Worm (Caenorhabditis elegans) whole organism, L3 larva: ENCODE data around the gene T05A7.3.
A peak's percentile ranks its signal among the peaks of the same experiment; 100 is the strongest.

ENCODE experiments used
- R02D3.7 ChIP-seq: fragments of 150-350 bp; optimal IDR thresholded peaks from 2 replicates; lab custom pipeline; 2014; ENCODE audit warnings: missing biosample characterization, missing genetic modification characterization
- ZK546.5 ChIP-seq: sonication (generic microtip); optimal IDR thresholded peaks from 2 replicates; lab custom pipeline; 2017; ENCODE audit warnings: missing biosample characterization, missing genetic modification characterization
- aly-2 ChIP-seq: fragments of 150-350 bp; optimal IDR thresholded peaks from 2 replicates; lab custom pipeline; 2014; ENCODE audit warnings: missing biosample characterization, missing genetic modification characterization
- ama-1 ChIP-seq: fragments of 150-350 bp; optimal IDR thresholded peaks from 2 replicates; lab custom pipeline; 2018
- ceh-16 ChIP-seq: sonication (generic microtip); optimal IDR thresholded peaks from 2 replicates; lab custom pipeline; 2017; ENCODE audit warnings: missing biosample characterization, missing genetic modification characterization
- ceh-28 ChIP-seq: fragments of 150-350 bp; optimal IDR thresholded peaks from 2 replicates; lab custom pipeline; 2014; ENCODE audit warnings: missing biosample characterization, missing genetic modification reagents, missing genetic modification characterization
- ceh-82 ChIP-seq: fragments of 150-350 bp; optimal IDR thresholded peaks from 2 replicates; lab custom pipeline; 2014; ENCODE audit warnings: missing biosample characterization, missing genetic modification characterization
- ceh-9 ChIP-seq: sonication (generic microtip); optimal IDR thresholded peaks from 2 replicates; lab custom pipeline; 2018; ENCODE audit warnings: missing biosample characterization, missing genetic modification characterization
- daf-12 ChIP-seq: fragments of 150-350 bp; optimal IDR thresholded peaks from 2 replicates; lab custom pipeline; 2014; ENCODE audit warnings: missing biosample characterization, missing genetic modification reagents, missing genetic modification characterization
- egl-27 ChIP-seq: sonication (generic microtip); optimal IDR thresholded peaks from 4 replicates; lab custom pipeline; 2017; ENCODE audit warnings: missing biosample characterization, missing genetic modification reagents, missing genetic modification characterization
- egl-5 ChIP-seq: fragments of 150-350 bp; optimal IDR thresholded peaks from 2 replicates; lab custom pipeline; 2017; ENCODE audit warnings: missing biosample characterization, missing genetic modification reagents, missing genetic modification characterization, inconsistent platforms
- elt-1 ChIP-seq: fragments of 150-350 bp; optimal IDR thresholded peaks from 2 replicates; lab custom pipeline; 2014; ENCODE audit warnings: missing biosample characterization, missing genetic modification characterization
- elt-2 ChIP-seq: sonication (generic microtip); optimal IDR thresholded peaks from 2 replicates; lab custom pipeline; 2016; ENCODE audit warnings: missing genetic modification reagents, mild to moderate bottlenecking, missing genetic modification characterization, missing compliant biosample characterization
- elt-3 ChIP-seq, 3 experiments: fragments of 150-350 bp in 1 of 3; sonication (generic microtip) in 2 of 3; optimal IDR thresholded peaks; 2 replicates in 2 of 3; 4 replicates in 1 of 3; lab custom pipeline; 2014 to 2017; ENCODE audit warnings: missing biosample characterization in 3 of 3, missing genetic modification characterization in 3 of 3
- eor-1 ChIP-seq, 2 experiments: fragments of 150-350 bp; optimal IDR thresholded peaks; 2 replicates each; lab custom pipeline; 2014 to 2018; ENCODE audit warnings: missing biosample characterization in 2 of 2, missing genetic modification characterization in 2 of 2
- fkh-10 ChIP-seq: sonication (generic microtip); optimal IDR thresholded peaks from 2 replicates; lab custom pipeline; 2017; ENCODE audit warnings: missing biosample characterization, missing genetic modification reagents, missing genetic modification characterization
- fkh-2 ChIP-seq: fragments of 150-350 bp; optimal IDR thresholded peaks from 2 replicates; lab custom pipeline; 2014; ENCODE audit warnings: missing biosample characterization, missing genetic modification reagents, missing genetic modification characterization
- fos-1 ChIP-seq: fragments of 150-350 bp; optimal IDR thresholded peaks from 2 replicates; lab custom pipeline; 2014; ENCODE audit warnings: missing biosample characterization, missing genetic modification characterization
- hmg-11 ChIP-seq: sonication (generic microtip); optimal IDR thresholded peaks from 2 replicates; lab custom pipeline; 2016; ENCODE audit warnings: missing genetic modification characterization, missing compliant biosample characterization
- lin-15B ChIP-seq: fragments of 150-350 bp; optimal IDR thresholded peaks from 2 replicates; lab custom pipeline; 2014; ENCODE audit warnings: missing biosample characterization, missing genetic modification characterization
- lin-39 ChIP-seq: fragments of 150-350 bp; optimal IDR thresholded peaks from 2 replicates; lab custom pipeline; 2018; ENCODE audit warnings: missing biosample characterization, missing genetic modification reagents, missing genetic modification characterization
- lsy-12 ChIP-seq: sonication (generic microtip); optimal IDR thresholded peaks from 2 replicates; lab custom pipeline; 2016; ENCODE audit warnings: mild to moderate bottlenecking, missing genetic modification characterization, missing compliant biosample characterization
- mdl-1 ChIP-seq: fragments of 150-350 bp; optimal IDR thresholded peaks from 2 replicates; lab custom pipeline; 2014; ENCODE audit warnings: missing biosample characterization, missing genetic modification characterization
- mml-1 ChIP-seq: fragments of 150-350 bp; sonication (generic microtip); optimal IDR thresholded peaks from 3 replicates; lab custom pipeline; 2014; ENCODE audit warnings: missing biosample characterization, missing genetic modification characterization
- nfya-1 ChIP-seq: sonication (generic microtip); optimal IDR thresholded peaks from 2 replicates; lab custom pipeline; 2017; ENCODE audit warnings: missing genetic modification characterization, mild to moderate bottlenecking, missing compliant biosample characterization, antibody characterized with exemption, moderate library complexity; ENCODE audit not compliant: insufficient read depth
- nhr-11 ChIP-seq: fragments of 150-350 bp; optimal IDR thresholded peaks from 2 replicates; lab custom pipeline; 2014; ENCODE audit warnings: missing biosample characterization, missing genetic modification characterization
- nhr-12 ChIP-seq: fragments of 150-350 bp; optimal IDR thresholded peaks from 2 replicates; lab custom pipeline; 2014; ENCODE audit warnings: missing biosample characterization, missing genetic modification characterization
- nhr-23 ChIP-seq: fragments of 150-350 bp; optimal IDR thresholded peaks from 2 replicates; lab custom pipeline; 2014; ENCODE audit warnings: missing biosample characterization, missing genetic modification reagents, missing genetic modification characterization
- nhr-237 ChIP-seq: fragments of 150-350 bp; optimal IDR thresholded peaks from 2 replicates; lab custom pipeline; 2014; ENCODE audit warnings: missing biosample characterization, missing genetic modification characterization
- nhr-25 ChIP-seq: sonication (generic microtip); optimal IDR thresholded peaks from 2 replicates; lab custom pipeline; 2017; ENCODE audit warnings: missing biosample characterization, missing genetic modification characterization
- nhr-28 ChIP-seq: fragments of 150-350 bp; optimal IDR thresholded peaks from 2 replicates; lab custom pipeline; 2014; ENCODE audit warnings: missing biosample characterization, missing genetic modification characterization
- nhr-43 ChIP-seq: sonication (generic microtip); optimal IDR thresholded peaks from 2 replicates; lab custom pipeline; 2016; ENCODE audit warnings: mild to moderate bottlenecking, missing genetic modification characterization, missing compliant biosample characterization; ENCODE audit not compliant: poor library complexity, severe bottlenecking
- nhr-76 ChIP-seq: fragments of 150-350 bp; sonication (generic microtip); optimal IDR thresholded peaks from 5 replicates; lab custom pipeline; 2014; ENCODE audit warnings: missing biosample characterization, missing genetic modification characterization
- nhr-77 ChIP-seq: fragments of 150-350 bp; optimal IDR thresholded peaks from 2 replicates; lab custom pipeline; 2014; ENCODE audit warnings: missing biosample characterization, missing genetic modification characterization
- pha-4 ChIP-seq: fragments of 150-350 bp; optimal IDR thresholded peaks from 2 replicates; lab custom pipeline; 2014; ENCODE audit warnings: missing biosample characterization, missing genetic modification reagents, missing genetic modification characterization
- pqm-1 ChIP-seq: fragments of 150-350 bp; optimal IDR thresholded peaks from 2 replicates; lab custom pipeline; 2017; ENCODE audit warnings: missing biosample characterization, missing genetic modification characterization, inconsistent platforms
- sea-2 ChIP-seq: fragments of 150-350 bp; sonication (generic microtip); optimal IDR thresholded peaks from 4 replicates; lab custom pipeline; 2014; ENCODE audit warnings: missing biosample characterization, missing genetic modification reagents, missing genetic modification characterization
- skn-1 ChIP-seq: fragments of 150-350 bp; optimal IDR thresholded peaks from 2 replicates; lab custom pipeline; 2014; ENCODE audit warnings: missing biosample characterization, missing genetic modification characterization
- snpc-4 ChIP-seq: fragments of 150-350 bp; optimal IDR thresholded peaks from 2 replicates; lab custom pipeline; 2014; ENCODE audit warnings: missing biosample characterization, missing genetic modification characterization
- tbx-2 ChIP-seq: sonication (generic microtip); optimal IDR thresholded peaks from 2 replicates; lab custom pipeline; 2016; ENCODE audit warnings: mild to moderate bottlenecking, missing genetic modification characterization, missing compliant biosample characterization
- unc-39 ChIP-seq: sonication (generic microtip); optimal IDR thresholded peaks from 4 replicates; lab custom pipeline; 2017; ENCODE audit warnings: missing biosample characterization, missing genetic modification characterization
- unc-62 ChIP-seq: fragments of 150-350 bp; sonication (generic microtip); optimal IDR thresholded peaks from 4 replicates; lab custom pipeline; 2014; ENCODE audit warnings: missing biosample characterization, missing genetic modification reagents, missing genetic modification characterization
- zag-1 ChIP-seq: fragments of 150-350 bp; optimal IDR thresholded peaks from 2 replicates; lab custom pipeline; 2014; ENCODE audit warnings: missing biosample characterization, missing genetic modification characterization
- ztf-11 ChIP-seq: fragments of 150-350 bp; optimal IDR thresholded peaks from 2 replicates; lab custom pipeline; 2014; ENCODE audit warnings: missing biosample characterization, missing genetic modification characterization
- ztf-4 ChIP-seq: fragments of 150-350 bp; optimal IDR thresholded peaks from 2 replicates; lab custom pipeline; 2014; ENCODE audit warnings: missing biosample characterization, missing genetic modification characterization

T05A7.3 gene

DNA sequence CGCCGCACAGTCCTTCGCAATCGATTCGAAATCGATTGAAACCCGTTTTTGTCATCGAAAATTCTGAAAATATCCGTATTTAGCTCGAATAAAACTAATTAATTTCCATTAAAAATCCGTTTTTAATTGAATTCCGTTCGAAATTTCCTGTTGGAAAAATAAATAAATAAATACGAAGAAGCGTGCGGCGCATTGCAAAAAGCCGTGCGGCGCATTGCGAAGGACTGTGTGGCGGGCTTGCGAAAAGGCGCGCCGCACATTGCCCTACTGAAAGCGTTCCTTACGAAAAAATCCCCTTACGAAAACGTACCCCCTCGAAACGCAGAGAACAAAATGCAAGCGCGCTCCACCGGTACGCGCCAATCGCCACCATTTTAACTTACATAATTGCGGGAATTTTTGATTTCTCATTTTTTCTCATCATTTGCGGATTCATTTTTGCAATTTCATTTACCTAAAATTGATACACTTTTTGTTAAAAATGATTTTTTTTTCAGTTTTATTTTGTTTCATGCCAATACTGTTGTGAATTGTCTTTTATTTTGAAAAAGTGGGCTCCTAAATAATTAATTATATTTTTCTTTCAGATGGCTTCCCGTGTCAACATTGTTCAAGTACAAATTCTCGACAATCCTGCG, 26.0 kb downstream of the T05A7.3 start, which contains the start of gene unc-85:
TSS of gene unc-85 (plus strand) at position 588 of the 638 bp plus-strand sequence.
- TF ChIP-seq lin-15B (tag; lab: Kevin White, UChicago) = peak; percentile 80
- peak; percentile 48 for TF ChIP-seq hmg-11
- peak; percentile 51 for TF ChIP-seq pha-4 (tag; lab: Kevin White, UChicago)
- TF ChIP-seq lin-39 (tag; lab: Kevin White, UChicago) = peak; percentile 24
- TF ChIP-seq lsy-12 = peak; percentile 94
- peak; percentile 33 for TF ChIP-seq snpc-4
- peak; percentile 78 for TF ChIP-seq nfya-1 (tag; lab: Kevin White, UChicago)
- peak; percentile 21 for TF ChIP-seq nhr-23 (tag; lab: Kevin White, UChicago)
- TF ChIP-seq tbx-2 (tag; lab: Kevin White, UChicago) = peak; percentile 32
- peak; percentile 67 for TF ChIP-seq elt-2 (tag; lab: Kevin White, UChicago)
- peak; percentile 46 for TF ChIP-seq nhr-43 (tag; lab: Kevin White, UChicago)
- TF ChIP-seq R02D3.7 (tag; lab: Kevin White, UChicago) = peak; percentile 62
- peak; percentile 63 for TF ChIP-seq ceh-28 (tag; lab: Kevin White, UChicago)
- peak; percentile 45 for TF ChIP-seq nhr-25 (tag; lab: Kevin White, UChicago)

DNA sequence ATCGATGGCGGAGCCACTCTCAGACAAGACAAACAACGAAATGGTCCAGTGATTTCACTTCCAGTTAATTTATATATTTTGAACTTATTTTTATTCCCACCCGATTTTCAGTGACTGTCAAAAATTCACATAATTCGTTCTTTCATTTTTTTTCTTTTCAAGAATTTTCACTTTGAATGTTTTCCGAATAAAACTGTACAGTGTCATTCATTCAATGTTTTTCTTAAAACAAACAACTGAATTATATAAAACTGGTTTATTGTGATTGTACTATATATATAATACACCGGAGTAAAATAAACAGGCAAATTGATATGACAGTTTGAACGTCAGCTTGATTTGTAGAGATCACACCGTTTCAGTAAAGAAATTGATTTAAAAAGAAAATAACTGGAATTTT, 27.4 kb downstream of the T05A7.3 start:
- no peak for TF ChIP-seq fkh-10 (GFP tag; lab: Kevin White, UChicago)
- TF ChIP-seq hmg-11 = no peak
- no peak for TF ChIP-seq ceh-9
- TF ChIP-seq lsy-12 = no peak
- TF ChIP-seq tbx-2 (tag; lab: Kevin White, UChicago) = no peak
- TF ChIP-seq pqm-1 = no peak
- TF ChIP-seq lin-39 (tag; lab: Kevin White, UChicago) = no peak
- TF ChIP-seq nhr-23 (tag; lab: Kevin White, UChicago) = no peak
- no peak for TF ChIP-seq fkh-2 (tag; lab: Kevin White, UChicago)
- no peak for TF ChIP-seq ztf-11 (tag; lab: Kevin White, UChicago)
- TF ChIP-seq zag-1 = no peak

DNA sequence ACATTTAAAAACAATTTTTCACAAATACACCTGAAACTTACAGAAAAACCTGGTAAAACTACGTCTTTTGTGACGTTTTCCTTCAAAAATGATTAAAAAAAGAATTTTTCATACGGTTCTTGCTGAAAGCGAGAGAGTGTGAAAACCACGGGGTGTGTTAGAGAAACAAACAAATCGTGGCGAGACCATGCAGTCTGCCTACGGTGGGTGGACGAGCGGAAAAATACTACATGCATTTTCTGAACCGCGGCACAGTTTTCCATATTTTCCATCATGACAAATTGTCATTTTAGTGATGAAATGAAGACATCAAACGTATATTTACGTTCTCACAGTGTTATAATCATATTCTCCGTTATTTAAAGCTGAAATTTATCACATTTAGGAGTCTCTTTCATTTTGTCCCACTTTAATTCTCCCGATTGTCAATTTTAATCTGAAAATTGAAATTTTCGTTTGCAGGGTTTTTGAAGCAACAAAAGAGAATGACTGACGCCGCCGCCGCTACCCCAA, 30.8 kb downstream of the T05A7.3 start, which contains the start of the genes F10G7.9 and tsn-1:
TSS of gene F10G7.9 (minus strand) at position 127 of the 513 bp plus-strand sequence.
TSS of gene tsn-1 (plus strand) at position 463 of the 513 bp plus-strand sequence.
- TF ChIP-seq nfya-1 (tag; lab: Kevin White, UChicago) (peak; percentile 92), nhr-28 (tag; lab: Kevin White, UChicago) (no peak), elt-1 (tag; lab: Kevin White, UChicago) (no peak), fkh-2 (tag; lab: Kevin White, UChicago) (no peak), nhr-43 (tag; lab: Kevin White, UChicago) (peak; percentile 29), ama-1 (no peak), nhr-237 (no peak), snpc-4 (no peak), pha-4 (tag; lab: Kevin White, UChicago) (peak; percentile 77), elt-3 (tag; optimal IDR thresholded peaks at IDR 0.05; lab: Kevin White, UChicago) (no peak), nhr-11 (tag; lab: Kevin White, UChicago) (no peak), sea-2 (no peak), unc-39 (tag; lab: Kevin White, UChicago) (no peak), skn-1 (peak; percentile 75), egl-27 (tag; lab: Kevin White, UChicago) (no peak), unc-62 (GFP tag; lab: Kevin White, UChicago) (no peak), ceh-28 (tag; lab: Kevin White, UChicago) (peak; percentile 36), daf-12 (tag; lab: Kevin White, UChicago) (no peak), ZK546.5 (tag; lab: Kevin White, UChicago) (no peak), nhr-12 (tag; lab: Kevin White, UChicago) (no peak), tbx-2 (tag; lab: Kevin White, UChicago) (no peak), hmg-11 (peak; percentile 61), ztf-4 (tag; lab: Kevin White, UChicago) (no peak), mdl-1 (tag; lab: Kevin White, UChicago) (no peak), nhr-23 (tag; lab: Kevin White, UChicago) (peak; percentile 63), elt-2 (tag; lab: Kevin White, UChicago) (peak; percentile 68), pqm-1 (peak; percentile 48), eor-1 (tag; optimal IDR thresholded peaks at IDR 0.05; lab: Kevin White, UChicago) (no peak), lin-15B (tag; lab: Kevin White, UChicago) (peak; percentile 82), aly-2 (tag; lab: Kevin White, UChicago) (no peak), nhr-25 (tag; lab: Kevin White, UChicago) (peak; percentile 81), zag-1 (no peak), nhr-77 (tag; lab: Kevin White, UChicago) (no peak), mml-1 (tag; lab: Kevin White, UChicago) (no peak), fos-1 (tag; lab: Kevin White, UChicago) (no peak), ceh-9 (no peak), nhr-76 (tag; lab: Kevin White, UChicago) (no peak), egl-5 (no peak), lsy-12 (peak; percentile 83), ztf-11 (tag; lab: Kevin White, UChicago) (no peak), fkh-10 (GFP tag; lab: Kevin White, UChicago) (no peak), ceh-16 (tag; lab: Kevin White, UChicago) (no peak), ceh-82 (tag; lab: Kevin White, UChicago) (no peak), R02D3.7 (tag; lab: Kevin White, UChicago) (no peak)
